Fruit fly (Drosophila melanogaster) whole organism, embryonic: Measurements from ENCODE around the gene Rab3GAP1.

Experiments used
- Ada2b ChIP-seq: fragments of 200-800 bp; sonication (Bioruptor generic); IDR thresholded peaks from 2 replicates; pipeline ENCODE4 v1.3.6; 2022; ENCODE audit warnings: missing biosample characterization, missing genetic modification characterization
- Asciz ChIP-seq: fragments of 200-800 bp; sonication (Bioruptor generic); optimal IDR thresholded peaks from 2 replicates; lab custom pipeline; 2017; ENCODE audit warnings: missing biosample characterization, mild to moderate bottlenecking, missing genetic modification characterization, missing genetic modification reagents
- CG10274 ChIP-seq: fragments of 200-800 bp; sonication (Bioruptor generic); optimal IDR thresholded peaks from 3 replicates; lab custom pipeline; 2017; ENCODE audit warnings: missing biosample characterization, mild to moderate bottlenecking, missing genetic modification characterization
- CG11560 ChIP-seq: fragments of 200-800 bp; sonication (Bioruptor generic); IDR thresholded peaks from 3 replicates; pipeline ENCODE4 v1.3.6; 2022; ENCODE audit warnings: missing biosample characterization, missing genetic modification characterization
- CG12104 ChIP-seq: fragments of 200-800 bp; sonication (Bioruptor generic); optimal IDR thresholded peaks from 3 replicates; lab custom pipeline; 2016; ENCODE audit warnings: missing biosample characterization, missing genetic modification characterization
- CG12299 ChIP-seq: fragments of 200-800 bp; sonication (Bioruptor generic); optimal IDR thresholded peaks from 2 replicates; lab custom pipeline; 2018; ENCODE audit warnings: missing biosample characterization, mild to moderate bottlenecking, missing genetic modification characterization
- CG12659 ChIP-seq: fragments of 200-800 bp; sonication (Bioruptor generic); optimal IDR thresholded peaks from 3 replicates; lab custom pipeline; 2017; ENCODE audit warnings: mild to moderate bottlenecking, missing biosample characterization, missing genetic modification reagents, missing genetic modification characterization
- CG13424 ChIP-seq: fragments of 200-800 bp; sonication (Bioruptor generic); optimal IDR thresholded peaks from 2 replicates; lab custom pipeline; 2019; ENCODE audit warnings: missing biosample characterization, mild to moderate bottlenecking, missing genetic modification characterization, moderate library complexity
- CG14667 ChIP-seq: fragments of 200-800 bp; sonication (Bioruptor generic); IDR thresholded peaks from 2 replicates; pipeline ENCODE4 v1.3.6; 2022; ENCODE audit warnings: missing biosample characterization, missing genetic modification characterization
- CG14860 ChIP-seq: fragments of 200-800 bp; sonication (Bioruptor generic); IDR thresholded peaks from 3 replicates; pipeline ENCODE4 v1.3.6; 2022; ENCODE audit warnings: missing biosample characterization, missing genetic modification characterization; ENCODE audit not compliant: partially characterized antibody
- CG1647 ChIP-seq: fragments of 200-800 bp; sonication (Bioruptor generic); optimal IDR thresholded peaks from 3 replicates; lab custom pipeline; 2016; ENCODE audit warnings: missing biosample characterization, missing genetic modification characterization
- CG18619 ChIP-seq: fragments of 200-800 bp; sonication (Bioruptor generic); optimal IDR thresholded peaks from 3 replicates; lab custom pipeline; 2017; ENCODE audit warnings: missing biosample characterization, mild to moderate bottlenecking, missing genetic modification characterization
- CG2889 ChIP-seq: fragments of 200-800 bp; sonication (Bioruptor generic); IDR thresholded peaks from 3 replicates; pipeline ENCODE4 v1.3.6; 2022; ENCODE audit warnings: missing biosample characterization, missing genetic modification characterization
- CG30431 ChIP-seq: fragments of 200-800 bp; sonication (Bioruptor generic); optimal IDR thresholded peaks from 2 replicates; lab custom pipeline; 2017; ENCODE audit warnings: missing biosample characterization, missing genetic modification characterization
- CG31441 ChIP-seq: fragments of 200-800 bp; sonication (Bioruptor generic); IDR thresholded peaks from 2 replicates; pipeline ENCODE4 v1.3.6; 2022; ENCODE audit warnings: missing biosample characterization, missing genetic modification characterization
- CG32772 ChIP-seq: fragments of 200-800 bp; sonication (Bioruptor generic); IDR thresholded peaks from 2 replicates; pipeline ENCODE4 v1.3.6; 2022; ENCODE audit warnings: missing biosample characterization, missing genetic modification characterization
- CG3847 ChIP-seq: fragments of 200-800 bp; sonication (Bioruptor generic); IDR thresholded peaks from 2 replicates; pipeline ENCODE4 v1.3.6; 2022; ENCODE audit warnings: missing biosample characterization, missing genetic modification characterization
- CG4730 ChIP-seq: fragments of 200-800 bp; sonication (Bioruptor generic); IDR thresholded peaks from 2 replicates; pipeline ENCODE4 v1.3.6; 2022; ENCODE audit warnings: missing biosample characterization, missing genetic modification characterization
- CG6765 ChIP-seq: fragments of 200-800 bp; sonication (Bioruptor generic); optimal IDR thresholded peaks from 3 replicates; lab custom pipeline; 2017; ENCODE audit warnings: missing biosample characterization, mild to moderate bottlenecking, missing genetic modification characterization
- CG7745 ChIP-seq: fragments of 200-800 bp; sonication (Bioruptor generic); optimal IDR thresholded peaks from 2 replicates; lab custom pipeline; 2018; ENCODE audit warnings: missing biosample characterization, mild to moderate bottlenecking, missing genetic modification characterization, moderate library complexity
- CG7928 ChIP-seq: fragments of 200-800 bp; sonication (Bioruptor generic); optimal IDR thresholded peaks from 2 replicates; lab custom pipeline; 2017; ENCODE audit warnings: missing biosample characterization, mild to moderate bottlenecking, missing genetic modification characterization
- CG9817 ChIP-seq: fragments of 200-800 bp; sonication (Bioruptor generic); optimal IDR thresholded peaks from 2 replicates; lab custom pipeline; 2018; ENCODE audit warnings: missing biosample characterization, mild to moderate bottlenecking, missing genetic modification characterization, moderate library complexity
- D19A ChIP-seq: fragments of 200-800 bp; optimal IDR thresholded peaks from 3 replicates; lab custom pipeline; 2019; ENCODE audit warnings: missing biosample characterization, mild to moderate bottlenecking, missing genetic modification characterization, moderate library complexity
- HHEX ChIP-seq: fragments of 200-800 bp; sonication (Bioruptor generic); optimal IDR thresholded peaks from 3 replicates; lab custom pipeline; 2017; ENCODE audit warnings: missing biosample characterization, mild to moderate bottlenecking, missing genetic modification characterization, missing genetic modification reagents
- Hand ChIP-seq: fragments of 200-800 bp; sonication (Bioruptor generic); optimal IDR thresholded peaks from 2 replicates; lab custom pipeline; 2017; ENCODE audit warnings: mild to moderate bottlenecking, missing biosample characterization, missing genetic modification reagents, missing genetic modification characterization
- Hey ChIP-seq: fragments of 200-800 bp; sonication (Bioruptor generic); optimal IDR thresholded peaks from 3 replicates; lab custom pipeline; 2018; ENCODE audit warnings: missing biosample characterization, mild to moderate bottlenecking, missing genetic modification characterization
- Hsf ChIP-seq: fragments of 200-800 bp; sonication (Bioruptor generic); optimal IDR thresholded peaks from 3 replicates; lab custom pipeline; 2016; ENCODE audit warnings: missing biosample characterization, missing genetic modification characterization
- Mad ChIP-seq: fragments of 200-800 bp; sonication (Bioruptor generic); optimal IDR thresholded peaks from 2 replicates; lab custom pipeline; 2016; ENCODE audit warnings: missing biosample characterization, missing genetic modification characterization
- Meics ChIP-seq: fragments of 200-800 bp; sonication (Bioruptor generic); optimal IDR thresholded peaks from 2 replicates; lab custom pipeline; 2017; ENCODE audit warnings: missing biosample characterization, mild to moderate bottlenecking, missing genetic modification characterization
- NC2β ChIP-seq: fragments of 200-800 bp; sonication (Bioruptor generic); optimal IDR thresholded peaks from 2 replicates; lab custom pipeline; 2016; ENCODE audit warnings: missing biosample characterization, missing genetic modification characterization
- Neu2 ChIP-seq: fragments of 200-800 bp; sonication (Bioruptor generic); optimal IDR thresholded peaks from 3 replicates; lab custom pipeline; 2016; ENCODE audit warnings: missing biosample characterization, missing genetic modification characterization, borderline replicate concordance
- Ravus ChIP-seq: fragments of 200-800 bp; sonication (Bioruptor generic); IDR thresholded peaks from 2 replicates; pipeline ENCODE4 v1.3.6; 2022; ENCODE audit warnings: missing biosample characterization, missing genetic modification characterization
- al ChIP-seq: fragments of 200-800 bp; sonication (Bioruptor generic); IDR thresholded peaks from 2 replicates; pipeline ENCODE4 v1.3.6; 2022; ENCODE audit warnings: missing biosample characterization, missing genetic modification characterization
- ap ChIP-seq: fragments of 200-800 bp; sonication (Bioruptor generic); IDR thresholded peaks from 2 replicates; pipeline ENCODE4 v1.3.6; 2022; ENCODE audit warnings: missing biosample characterization, missing genetic modification characterization
- ara ChIP-seq: fragments of 200-800 bp; sonication (Bioruptor generic); IDR thresholded peaks from 2 replicates; pipeline ENCODE4 v1.3.6; 2022; ENCODE audit warnings: missing biosample characterization, missing genetic modification characterization
- bowl ChIP-seq: fragments of 200-800 bp; sonication (Bioruptor generic); IDR thresholded peaks from 2 replicates; pipeline ENCODE4 v1.3.6; 2022; ENCODE audit warnings: missing biosample characterization, missing genetic modification characterization
- disco-r ChIP-seq: fragments of 200-800 bp; sonication (Bioruptor generic); optimal IDR thresholded peaks from 2 replicates; lab custom pipeline; 2016; ENCODE audit warnings: missing biosample characterization, missing genetic modification characterization
- dmrt11E ChIP-seq: fragments of 200-800 bp; sonication (Bioruptor generic); optimal IDR thresholded peaks from 3 replicates; lab custom pipeline; 2018; ENCODE audit warnings: missing biosample characterization, mild to moderate bottlenecking, missing genetic modification characterization, moderate library complexity
- esg ChIP-seq: fragments of 200-800 bp; sonication (Bioruptor generic); conservative IDR thresholded peaks from 2 replicates; pipeline ENCODE4 v1.3.6; 2022; ENCODE audit warnings: missing biosample characterization, missing genetic modification characterization
- fd64A ChIP-seq: fragments of 200-800 bp; sonication (Bioruptor generic); optimal IDR thresholded peaks from 3 replicates; lab custom pipeline; 2018; ENCODE audit warnings: missing biosample characterization, mild to moderate bottlenecking, missing genetic modification characterization
- gem ChIP-seq: fragments of 200-800 bp; sonication (Bioruptor generic); optimal IDR thresholded peaks from 2 replicates; lab custom pipeline; 2019; ENCODE audit warnings: missing biosample characterization, mild to moderate bottlenecking, missing genetic modification characterization, moderate library complexity
- jing ChIP-seq: fragments of 200-800 bp; sonication (Bioruptor generic); optimal IDR thresholded peaks from 2 replicates; lab custom pipeline; 2018; ENCODE audit warnings: missing biosample characterization, mild to moderate bottlenecking, missing genetic modification characterization
- jumu ChIP-seq: fragments of 200-800 bp; sonication (Bioruptor generic); optimal IDR thresholded peaks from 3 replicates; lab custom pipeline; 2016; ENCODE audit warnings: missing biosample characterization, missing genetic modification characterization
- oc ChIP-seq: fragments of 200-800 bp; sonication (Bioruptor generic); optimal IDR thresholded peaks from 2 replicates; lab custom pipeline; 2018; ENCODE audit warnings: missing biosample characterization, mild to moderate bottlenecking, missing genetic modification characterization, moderate library complexity
- peb ChIP-seq: fragments of 200-800 bp; sonication (Bioruptor generic); IDR thresholded peaks from 2 replicates; pipeline ENCODE4 v1.3.6; 2022; ENCODE audit warnings: missing biosample characterization, missing genetic modification characterization
- pita ChIP-seq: fragments of 200-800 bp; sonication (Bioruptor generic); optimal IDR thresholded peaks from 2 replicates; lab custom pipeline; 2017; ENCODE audit warnings: missing biosample characterization, mild to moderate bottlenecking, missing genetic modification characterization
- tna ChIP-seq: fragments of 200-800 bp; sonication (Bioruptor generic); IDR thresholded peaks from 2 replicates; pipeline ENCODE4 v1.3.6; 2022; ENCODE audit warnings: missing biosample characterization, missing genetic modification characterization; ENCODE audit not compliant: partially characterized antibody
- ttk ChIP-seq: fragments of 200-800 bp; sonication (Bioruptor generic); IDR thresholded peaks from 2 replicates; pipeline ENCODE4 v2.1.2; 2022; ENCODE audit warnings: missing biosample characterization, missing genetic modification characterization
- unpg ChIP-seq: fragments of 200-800 bp; sonication (Bioruptor generic); optimal IDR thresholded peaks from 3 replicates; lab custom pipeline; 2018; ENCODE audit warnings: missing biosample characterization, mild to moderate bottlenecking, missing genetic modification characterization, moderate library complexity

Gene Rab3GAP1

DNA sequence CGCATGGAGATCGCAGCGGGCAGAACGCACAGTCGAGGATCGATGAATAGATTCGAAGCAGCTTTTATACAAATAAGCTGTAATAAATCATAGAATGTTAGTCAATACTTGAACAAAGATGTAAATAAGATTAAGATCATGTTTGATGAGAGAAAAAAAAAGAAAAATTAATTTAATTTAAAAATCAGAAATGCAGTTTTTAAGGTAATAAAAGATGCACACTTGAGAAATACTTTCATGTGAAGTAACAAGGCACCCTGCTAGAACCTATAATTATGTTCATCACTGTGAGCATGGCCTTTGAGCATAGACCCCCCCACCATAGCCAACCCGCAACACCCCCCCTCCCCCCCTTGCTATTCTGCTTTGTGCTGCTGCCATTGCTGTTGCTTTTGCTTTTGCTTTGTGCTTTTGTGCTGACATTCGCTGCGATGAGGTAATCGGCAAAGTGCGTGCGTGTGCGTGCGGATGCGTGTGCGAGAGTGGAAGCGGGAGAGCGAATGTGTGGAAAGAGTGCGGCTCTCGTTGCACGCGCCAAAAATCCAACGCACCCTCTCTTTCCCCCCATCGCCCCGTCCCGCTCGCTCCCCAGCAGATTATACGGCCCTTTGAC lies 32.4 kb upstream of the Rab3GAP1 start (continued):
- peak; percentile 73 for TF ChIP-seq CG1647 (GFP tag; lab: Kevin White, UChicago)
- TF ChIP-seq CG12299: peak; percentile 97
- peak; percentile 93 for TF ChIP-seq CG2889 (GFP tag; lab: Robert Waterston, UW)
- peak; percentile 38; the same call in 1 of the 3 replicates for TF ChIP-seq CG14860
- TF ChIP-seq gem (tag; lab: Kevin White, UChicago): peak; percentile 99
- TF ChIP-seq CG13424 (tag; lab: Kevin White, UChicago): peak; percentile 99
- TF ChIP-seq CG32772 (GFP tag; lab: Robert Waterston, UW): peak; percentile 92
- TF ChIP-seq ap (GFP tag; lab: Robert Waterston, UW): peak; percentile 95
- TF ChIP-seq HHEX: peak; percentile 98
- peak; percentile 91 for TF ChIP-seq Ravus
- TF ChIP-seq CG11560: peak; percentile 91
- peak; percentile 94 for TF ChIP-seq CG4730 (GFP tag; lab: Robert Waterston, UW)
- peak; percentile 98 for TF ChIP-seq CG18619 (GFP tag; lab: Kevin White, UChicago)
- peak; percentile 78 for TF ChIP-seq fd64A
- peak; percentile 95 for TF ChIP-seq D19A (tag; lab: Kevin White, UChicago)
- peak; percentile 91 for TF ChIP-seq ara (GFP tag; lab: Robert Waterston, UW)
- TF ChIP-seq Neu2 (GFP tag; lab: Kevin White, UChicago): no peak
- peak; percentile 58; the same call in 1 of the 2 replicates for TF ChIP-seq tna (GFP tag; lab: Robert Waterston, UW)
- peak; percentile 97 for TF ChIP-seq unpg (GFP tag; lab: Kevin White, UChicago)
- peak; percentile 98 for TF ChIP-seq Meics (GFP tag; lab: Kevin White, UChicago)
- peak; percentile 98 for TF ChIP-seq CG12104 (GFP tag; lab: Kevin White, UChicago)
- TF ChIP-seq al (GFP tag; lab: Robert Waterston, UW): peak; percentile 95
- peak; percentile 97 for TF ChIP-seq CG9817 (tag; lab: Kevin White, UChicago)
- TF ChIP-seq NC2β (GFP tag; lab: Kevin White, UChicago): peak; percentile 77
- no peak for TF ChIP-seq pita
- peak; percentile 96 for TF ChIP-seq Hand (GFP tag; lab: Kevin White, UChicago)
- peak; percentile 79 for TF ChIP-seq disco-r (GFP tag; lab: Kevin White, UChicago)
- TF ChIP-seq CG31441 (GFP tag; lab: Robert Waterston, UW): peak; percentile 98
- TF ChIP-seq CG14667 (GFP tag; lab: Robert Waterston, UW): peak; percentile 92
- TF ChIP-seq CG12659 (GFP tag; lab: Kevin White, UChicago): peak; percentile 99
- TF ChIP-seq CG6765: peak; percentile 98
- TF ChIP-seq CG10274 (GFP tag; lab: Kevin White, UChicago): peak; percentile 92
- TF ChIP-seq dmrt11E (tag; lab: Kevin White, UChicago): peak; percentile 67
- TF ChIP-seq CG7928 (GFP tag; lab: Kevin White, UChicago): peak; percentile 80
- peak; percentile 94 for TF ChIP-seq ttk (GFP tag; lab: Robert Waterston, UW)
- TF ChIP-seq Hsf: peak; percentile 94
- peak; percentile 14 for TF ChIP-seq CG7745 (tag; lab: Kevin White, UChicago)

DNA sequence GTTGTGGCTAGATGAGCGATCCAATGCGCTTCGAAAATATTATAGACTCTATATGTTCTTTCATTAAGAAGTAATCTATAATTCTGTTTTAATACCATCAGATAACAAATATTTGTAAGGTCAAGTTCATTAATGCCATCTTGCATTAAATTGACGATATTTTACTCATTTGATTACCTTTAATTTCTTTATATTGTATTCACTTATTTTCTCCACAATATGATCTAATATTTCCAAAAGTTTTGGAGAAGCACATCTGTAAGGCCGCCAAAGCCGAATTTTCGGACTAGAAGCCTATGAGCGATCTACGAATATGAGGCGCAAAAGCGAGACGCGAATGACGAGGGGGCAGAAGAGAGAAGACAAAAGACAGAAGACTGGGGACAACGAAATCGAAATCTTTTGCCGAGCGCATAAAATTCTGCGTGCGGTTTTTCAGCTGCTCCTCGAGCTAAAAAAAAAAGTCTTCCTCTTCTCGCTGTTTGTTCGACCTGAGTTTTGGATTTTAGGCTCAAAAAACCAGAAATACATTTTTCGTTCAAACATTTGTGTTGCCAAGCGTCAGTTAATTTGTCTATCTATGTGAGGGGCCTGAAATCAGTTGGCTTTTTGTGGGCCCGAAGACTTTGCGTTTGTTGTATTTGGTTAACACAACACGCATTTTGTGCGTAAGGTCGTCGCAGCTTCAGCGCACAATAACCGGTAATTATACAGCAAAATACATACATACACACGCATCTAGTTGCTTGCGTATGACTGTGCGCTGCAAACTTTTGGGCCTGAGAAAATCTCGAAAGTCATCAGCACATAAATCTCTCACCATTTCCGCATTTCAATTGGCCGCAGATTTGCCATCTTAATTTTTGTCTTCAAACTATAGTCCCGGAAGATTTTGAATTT lies 27.9 kb upstream of the Rab3GAP1 start:
- peak; percentile 96 for TF ChIP-seq peb (GFP tag; lab: Robert Waterston, UW)
- TF ChIP-seq Asciz (GFP tag; lab: Kevin White, UChicago): peak; percentile 97
- TF ChIP-seq esg (GFP tag; lab: Robert Waterston, UW): peak; percentile 99
- TF ChIP-seq CG30431 (GFP tag; lab: Kevin White, UChicago): peak; percentile 97
- peak; percentile 99 for TF ChIP-seq gem (tag; lab: Kevin White, UChicago)
- TF ChIP-seq CG1647 (GFP tag; lab: Kevin White, UChicago): peak; percentile 98
- peak; percentile 99 for TF ChIP-seq CG3847
- peak; percentile 78 for TF ChIP-seq Hey (tag; lab: Kevin White, UChicago)
- TF ChIP-seq jumu: peak; percentile 96
- peak; percentile 97 for TF ChIP-seq oc (tag; lab: Kevin White, UChicago)
- TF ChIP-seq jing: peak; percentile 97
- peak; percentile 98 for TF ChIP-seq Mad
- TF ChIP-seq bowl (GFP tag; lab: Robert Waterston, UW): peak; percentile 94
- TF ChIP-seq Ada2b: peak; percentile 97
